Worm (Caenorhabditis elegans): ENCODE measurements around the gene mtx-2.

Gene mtx-2

DNA sequence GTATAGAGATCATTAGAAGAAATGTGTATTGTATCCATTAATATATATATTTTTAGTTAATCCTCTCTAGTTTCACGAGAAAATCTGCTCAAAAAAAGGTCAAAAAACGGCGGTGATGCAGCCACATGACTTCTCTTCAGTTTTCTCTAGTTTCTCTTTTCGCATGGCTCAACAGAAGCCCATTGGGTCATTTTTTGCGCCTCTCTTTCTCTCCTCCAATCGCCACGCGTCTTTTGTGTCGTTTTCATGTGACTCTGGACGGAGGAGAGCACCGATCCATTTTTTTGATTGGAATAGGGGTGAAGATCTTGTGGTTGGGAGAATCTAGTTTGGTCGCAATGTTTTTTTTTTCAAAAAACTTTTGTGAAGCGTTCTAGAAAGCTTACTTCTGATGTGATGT is 42.5 kb downstream of the mtx-2 start (continued):
- TF ChIP-seq ztf-4 (tag; optimal IDR thresholded peaks at IDR 0.05) (no peak), ets-5 (GFP tag; IDR thresholded peaks at IDR 0.05) (no peak), zag-1 (tag; optimal IDR thresholded peaks at IDR 0.05) (no peak), C04F5.9 (tag; optimal IDR thresholded peaks at IDR 0.05) (no peak), nhr-90 (tag; optimal IDR thresholded peaks at IDR 0.05; ENCODE audit: poor library complexity) (no peak), sptf-1 (tag; optimal IDR thresholded peaks at IDR 0.05) (no peak), skn-1 (tag; optimal IDR thresholded peaks at IDR 0.05) (peak; percentile 9), efl-1 (optimal IDR thresholded peaks at IDR 0.05) (peak; percentile 8 to 32), efl-1 (GFP tag; optimal IDR thresholded peaks at IDR 0.05 in 1 of 2) (peak; percentile 31 to 94), snpc-4 (tag; optimal IDR thresholded peaks at IDR 0.05) (no peak), unc-98 (GFP tag; IDR thresholded peaks at IDR 0.05) (no peak), fkh-8 (tag; optimal IDR thresholded peaks at IDR 0.05) (peak; percentile 86), mef-2 (tag; optimal IDR thresholded peaks at IDR 0.05) (no peak), ceh-63 (GFP tag; optimal IDR thresholded peaks at IDR 0.05) (no peak), lsy-2 (tag; optimal IDR thresholded peaks at IDR 0.05) (peak; percentile 63 to 75), elt-2 (tag; optimal IDR thresholded peaks at IDR 0.05) (no peak), F16B12.6 (tag; optimal IDR thresholded peaks at IDR 0.05) (no peak), pqm-1 (tag; optimal IDR thresholded peaks at IDR 0.05) (no peak), nhr-20 (tag; optimal IDR thresholded peaks at IDR 0.05) (peak; percentile 87), nhr-12 (tag; optimal IDR thresholded peaks at IDR 0.05) (no peak), pax-3 (tag; optimal IDR thresholded peaks at IDR 0.05) (peak; percentile 47), dpl-1 (GFP tag; optimal IDR thresholded peaks at IDR 0.05) (peak; percentile 18 to 45 (median 36)), nhr-19 (GFP tag; conservative IDR thresholded peaks at IDR 0.05) (peak; percentile 48; the same call in 1 of the 2 replicates), lin-39 (tag; optimal IDR thresholded peaks at IDR 0.05) (no peak), mep-1 (tag; optimal IDR thresholded peaks at IDR 0.05) (peak; percentile 59), tlp-1 (tag; optimal IDR thresholded peaks at IDR 0.05) (no peak), elt-3 (tag; optimal IDR thresholded peaks at IDR 0.05) (no peak), isw-1 (GFP tag; IDR thresholded peaks at IDR 0.05) (peak; percentile 45; the same call in 1 of the 2 replicates), unc-130 (tag; optimal IDR thresholded peaks at IDR 0.05) (no peak), ces-1 (GFP tag; optimal IDR thresholded peaks at IDR 0.05) (no peak), swsn-7 (tag; optimal IDR thresholded peaks at IDR 0.05) (peak; percentile 41), dsc-1 (tag; optimal IDR thresholded peaks at IDR 0.05) (peak; percentile 63), nhr-47 (tag; optimal IDR thresholded peaks at IDR 0.05) (peak; percentile 61), C16A3.4 (tag; optimal IDR thresholded peaks at IDR 0.05) (peak; percentile 6), tbx-2 (tag; optimal IDR thresholded peaks at IDR 0.05) (peak; percentile 53), snu-23 (GFP tag; optimal IDR thresholded peaks at IDR 0.05) (peak; percentile 72), irx-1 (tag; optimal IDR thresholded peaks at IDR 0.05) (peak; percentile 35), fkh-4 (tag; optimal IDR thresholded peaks at IDR 0.05; ENCODE audit: borderline replicate concordance) (no peak), fkh-10 (GFP tag; optimal IDR thresholded peaks at IDR 0.05) (no peak), ceh-88 (GFP tag; IDR thresholded peaks at IDR 0.05) (peak; percentile 41; the same call in 1 of the 2 replicates), nhr-77 (tag; optimal IDR thresholded peaks at IDR 0.05) (no peak), unc-86 (tag; optimal IDR thresholded peaks at IDR 0.05) (peak; percentile 43), ama-1 (optimal IDR thresholded peaks at IDR 0.05) (no peak), nhr-85 (tag) (no peak), mdl-1 (tag; optimal IDR thresholded peaks at IDR 0.05) (peak in 1 of 2 experiments; percentile 50), hlh-17 (GFP tag; optimal IDR thresholded peaks at IDR 0.05; ENCODE audit: borderline replicate concordance) (no peak), lin-35 (GFP tag; optimal IDR thresholded peaks at IDR 0.05) (peak; percentile 3 to 52), aha-1 (tag; optimal IDR thresholded peaks at IDR 0.05) (no peak), nhr-84 (tag; optimal IDR thresholded peaks at IDR 0.05) (no peak)
